Worm (Caenorhabditis elegans) whole organism, early embryonic: ENCODE results near the gene T28A8.3.
A peak's percentile ranks its signal among the peaks of the same experiment; 100 is the strongest.

Experiments used
- B0310.2 ChIP-seq: sonication (generic microtip); optimal IDR thresholded peaks from 2 replicates; lab custom pipeline; 2016; ENCODE audit warnings: mild to moderate bottlenecking, missing genetic modification characterization, missing compliant biosample characterization
- F13C5.2 ChIP-seq: sonication (generic microtip); optimal IDR thresholded peaks from 2 replicates; lab custom pipeline; 2017; ENCODE audit warnings: mild to moderate bottlenecking, missing genetic modification characterization, inconsistent platforms, missing compliant biosample characterization
- aly-1 ChIP-seq: sonication (generic microtip); optimal IDR thresholded peaks from 2 replicates; lab custom pipeline; 2016; ENCODE audit warnings: missing genetic modification characterization, missing compliant biosample characterization
- ama-1 ChIP-seq: fragments of 150-350 bp; optimal IDR thresholded peaks from 2 replicates; lab custom pipeline; 2014
- ceh-13 ChIP-seq: fragments of 200-800 bp; sonication (Bioruptor generic); optimal IDR thresholded peaks from 2 replicates; lab custom pipeline; 2018; ENCODE audit warnings: mild to moderate bottlenecking, missing genetic modification characterization, missing compliant biosample characterization
- ceh-36 ChIP-seq: sonication (generic microtip); optimal IDR thresholded peaks from 2 replicates; lab custom pipeline; 2016; ENCODE audit warnings: missing genetic modification characterization, inconsistent platforms, missing compliant biosample characterization
- ets-7 ChIP-seq: sonication (generic microtip); optimal IDR thresholded peaks from 2 replicates; lab custom pipeline; 2016; ENCODE audit warnings: missing genotype, missing genetic modification characterization, missing compliant biosample characterization
- flt-1 ChIP-seq: fragments of 200-800 bp; sonication (Bioruptor generic); IDR thresholded peaks from 2 replicates; pipeline ENCODE4 v1.3.6; 2022; ENCODE audit warnings: missing genetic modification characterization, missing compliant biosample characterization
- hmbx-1 ChIP-seq: sonication (generic microtip); optimal IDR thresholded peaks from 2 replicates; lab custom pipeline; 2016; ENCODE audit warnings: mild to moderate bottlenecking, missing genetic modification characterization, missing compliant biosample characterization
- hmg-4 ChIP-seq: fragments of 200-800 bp; sonication (Bioruptor generic); optimal IDR thresholded peaks from 2 replicates; lab custom pipeline; 2018; ENCODE audit warnings: mild to moderate bottlenecking, missing genetic modification characterization, missing compliant biosample characterization
- hnd-1 ChIP-seq: sonication (generic microtip); optimal IDR thresholded peaks from 2 replicates; lab custom pipeline; 2016; ENCODE audit warnings: missing genetic modification characterization, missing compliant biosample characterization
- pes-1 ChIP-seq: fragments of 200-800 bp; sonication (Bioruptor generic); IDR thresholded peaks from 2 replicates; pipeline ENCODE4 v1.3.6; 2022; ENCODE audit warnings: missing genetic modification reagents, missing genetic modification characterization, missing compliant biosample characterization
- scrt-1 ChIP-seq: fragments of 200-800 bp; sonication (Bioruptor generic); IDR thresholded peaks from 2 replicates; pipeline ENCODE4 v1.3.6; 2022; ENCODE audit warnings: missing genetic modification characterization, missing compliant biosample characterization
- sea-1 ChIP-seq: fragments of 200-800 bp; sonication (Bioruptor generic); conservative IDR thresholded peaks from 2 replicates; pipeline ENCODE4 v1.3.6; 2022; ENCODE audit warnings: missing genetic modification characterization, missing compliant biosample characterization
- tbx-11 ChIP-seq: fragments of 200-800 bp; sonication (Bioruptor generic); IDR thresholded peaks from 2 replicates; pipeline ENCODE4 v1.3.6; 2022; ENCODE audit warnings: missing genetic modification characterization, missing compliant biosample characterization
- tbx-37 ChIP-seq: fragments of 200-800 bp; sonication (Bioruptor generic); conservative IDR thresholded peaks from 2 replicates; pipeline ENCODE4 v1.3.6; 2022; ENCODE audit warnings: missing genetic modification reagents, missing genetic modification characterization, missing compliant biosample characterization
- tra-4 ChIP-seq: sonication (generic microtip); optimal IDR thresholded peaks from 2 replicates; lab custom pipeline; 2017; ENCODE audit warnings: missing genetic modification characterization, missing compliant biosample characterization

T28A8.3 gene

DNA sequence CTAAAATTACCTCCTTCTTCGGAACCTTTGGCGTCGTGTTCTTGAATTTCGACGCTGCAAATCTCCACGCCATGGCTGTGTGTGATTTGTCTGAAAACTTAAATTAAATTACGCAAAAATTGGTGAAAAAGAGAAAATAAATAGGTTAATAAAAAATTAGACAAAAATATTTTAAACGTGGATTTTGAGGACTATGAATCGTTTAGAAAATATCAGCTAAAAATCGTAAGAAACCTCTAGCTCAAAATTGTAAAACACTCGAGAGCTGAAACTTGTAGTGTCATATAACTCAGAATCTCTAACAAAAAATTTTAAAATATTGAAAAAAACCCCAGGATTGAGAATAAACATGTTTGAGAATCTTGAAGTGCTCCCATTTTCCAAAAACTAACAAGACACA lies 18.2 kb downstream of the T28A8.3 start, which contains the start of gene pod-1:
pod-1 (minus strand) TSS at position 101 of the 400 bp plus-strand sequence.
- TF ChIP-seq F13C5.2 (tag; lab: Kevin White, UChicago): no peak
- no peak for TF ChIP-seq hmbx-1
- TF ChIP-seq pes-1 (GFP tag; lab: Robert Waterston, UW): no peak
- TF ChIP-seq tbx-11 (GFP tag; lab: Robert Waterston, UW): no peak
- TF ChIP-seq flt-1 (GFP tag; lab: Robert Waterston, UW): no peak
- no peak for TF ChIP-seq ceh-13 (GFP tag; lab: Kevin White, UChicago)
- TF ChIP-seq tra-4 (tag; lab: Kevin White, UChicago): no peak
- TF ChIP-seq ets-7 (tag; lab: Kevin White, UChicago): no peak
- TF ChIP-seq aly-1: no peak
- TF ChIP-seq ceh-36 (tag; lab: Kevin White, UChicago): no peak
- no peak for TF ChIP-seq hmg-4 (GFP tag; lab: Kevin White, UChicago)
- no peak for TF ChIP-seq tbx-37

DNA sequence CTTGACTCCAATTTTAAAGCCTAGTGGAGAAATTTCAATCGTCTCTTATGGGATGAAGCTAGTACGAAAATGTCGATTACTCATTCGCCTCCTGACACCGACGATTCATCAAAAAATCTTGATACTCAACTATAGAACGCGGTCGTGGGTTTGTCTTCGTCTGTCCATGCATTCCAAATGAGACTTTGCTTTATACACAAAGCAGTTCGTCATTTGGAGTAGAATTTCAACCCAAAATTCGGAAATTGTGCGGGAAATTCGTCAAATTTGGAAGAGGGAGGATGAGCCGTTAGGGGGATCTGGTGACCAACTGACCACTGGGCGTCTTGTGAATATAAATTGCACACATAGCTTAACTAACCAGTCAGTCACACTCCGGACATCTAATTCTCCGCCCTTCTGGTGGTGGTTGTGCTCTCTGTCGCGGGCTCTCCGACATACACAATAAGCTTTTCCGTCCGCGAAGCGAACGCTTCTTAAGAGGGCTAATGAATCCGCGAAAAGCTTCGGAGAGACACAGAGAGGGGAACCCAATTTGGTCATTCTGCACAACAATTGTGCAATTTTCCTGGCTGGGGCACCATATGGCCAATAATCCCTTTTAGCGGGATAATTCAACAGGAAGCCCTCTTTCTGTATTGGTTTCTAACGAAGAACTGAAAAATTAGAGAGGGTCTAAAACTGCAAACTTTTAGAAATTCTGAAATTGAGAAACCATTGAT lies 19.5 kb downstream of the T28A8.3 start:
- TF ChIP-seq ets-7 (tag; lab: Kevin White, UChicago): no peak
- TF ChIP-seq B0310.2 (tag; lab: Kevin White, UChicago): no peak
- no peak for TF ChIP-seq sea-1 (GFP tag; lab: Robert Waterston, UW)
- no peak for TF ChIP-seq tra-4 (tag; lab: Kevin White, UChicago)

DNA sequence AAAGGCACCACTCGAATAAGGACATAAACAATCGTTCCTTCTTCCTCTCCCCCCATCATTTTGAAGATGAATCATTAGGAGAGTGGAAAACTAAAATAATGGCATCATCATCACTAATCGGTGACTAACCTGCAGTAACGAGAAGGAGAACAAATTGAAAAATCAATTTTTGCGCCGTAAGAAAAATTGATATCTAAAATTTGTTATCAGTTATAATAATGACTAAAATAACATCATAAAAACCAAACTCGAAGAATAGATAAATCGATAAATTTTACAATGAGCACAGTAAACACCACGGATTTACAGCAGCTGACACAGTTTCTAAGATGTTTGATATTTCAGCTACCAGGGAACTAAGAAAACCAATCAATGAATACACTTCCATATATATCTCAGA lies 20.4 kb downstream of the T28A8.3 start:
- no peak for TF ChIP-seq hnd-1 (tag; lab: Kevin White, UChicago)
- no peak for TF ChIP-seq ceh-13 (GFP tag; lab: Kevin White, UChicago)
- TF ChIP-seq aly-1: no peak
- no peak for TF ChIP-seq F13C5.2 (tag; lab: Kevin White, UChicago)
- TF ChIP-seq hmg-4 (GFP tag; lab: Kevin White, UChicago): no peak
- no peak for TF ChIP-seq scrt-1 (GFP tag; lab: Robert Waterston, UW)
- no peak for TF ChIP-seq sea-1 (GFP tag; lab: Robert Waterston, UW)
- no peak for TF ChIP-seq B0310.2 (tag; lab: Kevin White, UChicago)
- TF ChIP-seq tbx-37: no peak
- TF ChIP-seq ama-1 (lab: Kevin White, UChicago): no peak
- TF ChIP-seq tbx-11 (GFP tag; lab: Robert Waterston, UW): no peak

DNA sequence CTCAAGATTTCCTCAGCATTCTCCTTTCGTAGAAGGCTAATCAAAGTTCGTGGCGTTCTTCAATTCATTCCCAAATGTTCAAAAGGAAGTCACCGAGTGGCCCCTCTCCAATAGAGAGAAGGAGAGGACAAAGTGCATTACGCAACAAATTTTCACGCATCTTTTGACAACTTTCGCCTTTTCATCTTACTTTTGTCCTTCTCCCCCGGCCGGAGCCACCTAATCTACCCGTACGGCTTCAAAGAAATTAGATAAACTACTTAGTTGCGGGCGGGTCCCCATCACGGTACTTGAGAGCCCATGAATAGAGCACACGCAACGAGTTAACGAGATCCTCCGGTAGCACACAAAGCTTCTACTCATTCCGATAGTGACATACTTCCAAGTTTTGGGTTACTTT lies 20.9 kb downstream of the T28A8.3 start:
- no peak for TF ChIP-seq scrt-1 (GFP tag; lab: Robert Waterston, UW)
- TF ChIP-seq tbx-37: no peak
- no peak for TF ChIP-seq hnd-1 (tag; lab: Kevin White, UChicago)
- no peak for TF ChIP-seq ets-7 (tag; lab: Kevin White, UChicago)
- no peak for TF ChIP-seq B0310.2 (tag; lab: Kevin White, UChicago)
- no peak for TF ChIP-seq hmbx-1
- no peak for TF ChIP-seq tbx-11 (GFP tag; lab: Robert Waterston, UW)
- no peak for TF ChIP-seq ceh-36 (tag; lab: Kevin White, UChicago)
- TF ChIP-seq aly-1: no peak
- TF ChIP-seq ceh-13 (GFP tag; lab: Kevin White, UChicago): no peak
- no peak for TF ChIP-seq tra-4 (tag; lab: Kevin White, UChicago)
- TF ChIP-seq pes-1 (GFP tag; lab: Robert Waterston, UW): no peak
- no peak for TF ChIP-seq F13C5.2 (tag; lab: Kevin White, UChicago)
- no peak for TF ChIP-seq ama-1 (lab: Kevin White, UChicago)

DNA sequence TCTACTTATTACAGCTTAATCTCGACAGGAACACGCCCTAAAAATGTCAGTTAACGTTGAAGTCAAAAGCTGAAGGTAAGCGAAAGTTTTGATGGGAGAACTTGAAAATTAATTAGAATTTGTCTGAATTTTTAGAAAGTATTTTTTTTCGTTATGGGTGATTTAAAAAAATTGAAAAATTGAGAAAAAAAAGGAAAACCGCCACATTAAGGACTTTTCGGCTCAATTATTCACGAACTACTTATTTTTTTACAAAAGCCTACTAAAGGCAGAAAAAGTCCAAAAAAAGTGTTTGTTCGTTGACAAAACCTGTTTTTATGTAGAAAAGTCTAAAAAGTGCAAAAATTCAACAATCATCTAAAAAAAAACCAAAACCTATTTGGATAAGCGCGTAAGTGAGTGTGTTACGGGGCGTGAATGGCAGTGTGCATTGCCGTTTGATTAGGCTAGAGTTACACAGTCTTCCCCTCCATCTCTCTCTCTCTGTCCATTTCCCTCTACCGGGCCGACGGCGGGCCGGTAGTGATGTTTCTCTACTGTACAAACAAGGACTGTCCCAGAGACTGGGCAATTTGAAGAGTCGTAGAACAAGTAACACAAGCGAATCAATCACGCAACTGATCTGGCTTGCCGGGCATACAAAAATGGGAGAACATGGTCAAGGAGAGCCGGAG lies 21.7 kb downstream of the T28A8.3 start, which contains the start of gene lron-13:
lron-13 (plus strand) TSS at position 15 of the 674 bp plus-strand sequence.
- TF ChIP-seq aly-1: no peak
- TF ChIP-seq B0310.2 (tag; lab: Kevin White, UChicago): no peak
- TF ChIP-seq hmg-4 (GFP tag; lab: Kevin White, UChicago): peak; percentile 34
- no peak for TF ChIP-seq hnd-1 (tag; lab: Kevin White, UChicago)

DNA sequence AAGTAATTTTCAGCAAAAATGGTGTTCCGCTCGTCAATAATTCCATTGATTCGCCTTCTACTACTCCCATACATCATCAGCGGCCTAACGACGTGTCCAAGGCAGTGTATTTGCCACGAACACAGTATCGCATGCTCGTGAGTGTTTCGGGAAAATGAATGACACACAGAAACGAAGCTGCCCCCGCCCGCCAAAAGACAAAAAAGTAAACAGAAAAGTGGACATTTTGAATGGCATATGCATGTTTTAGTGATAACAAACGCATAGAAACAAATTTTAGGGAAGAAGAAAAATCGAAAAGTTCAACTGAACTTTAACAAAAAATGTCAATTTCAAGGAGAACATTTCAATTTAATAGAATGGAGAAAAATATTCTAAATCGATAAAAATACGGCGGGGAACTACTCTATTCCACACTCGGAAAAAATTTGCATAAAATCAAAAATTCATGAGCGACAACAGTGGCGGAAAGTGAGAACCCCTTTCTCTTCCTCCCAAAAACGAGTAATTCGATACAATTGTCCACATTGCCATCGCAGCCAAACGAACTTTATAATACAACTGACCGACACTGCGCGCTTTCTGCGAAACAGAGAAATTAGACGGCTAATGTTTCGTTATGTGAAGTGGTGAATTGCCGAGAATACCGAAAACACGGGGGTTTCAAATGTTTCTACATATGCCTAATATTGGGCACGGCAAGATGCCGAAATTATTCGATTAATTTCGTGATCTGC lies 22.9 kb downstream of the T28A8.3 start:
- TF ChIP-seq ama-1 (lab: Kevin White, UChicago) (no peak), F13C5.2 (tag; lab: Kevin White, UChicago) (no peak), tra-4 (tag; lab: Kevin White, UChicago) (no peak), hnd-1 (tag; lab: Kevin White, UChicago) (no peak), tbx-37 (no peak), hmbx-1 (no peak), ceh-36 (tag; lab: Kevin White, UChicago) (no peak), ets-7 (tag; lab: Kevin White, UChicago) (no peak), pes-1 (GFP tag; lab: Robert Waterston, UW) (no peak), ceh-13 (GFP tag; lab: Kevin White, UChicago) (no peak), aly-1 (no peak), sea-1 (GFP tag; lab: Robert Waterston, UW) (no peak), B0310.2 (tag; lab: Kevin White, UChicago) (no peak)

DNA sequence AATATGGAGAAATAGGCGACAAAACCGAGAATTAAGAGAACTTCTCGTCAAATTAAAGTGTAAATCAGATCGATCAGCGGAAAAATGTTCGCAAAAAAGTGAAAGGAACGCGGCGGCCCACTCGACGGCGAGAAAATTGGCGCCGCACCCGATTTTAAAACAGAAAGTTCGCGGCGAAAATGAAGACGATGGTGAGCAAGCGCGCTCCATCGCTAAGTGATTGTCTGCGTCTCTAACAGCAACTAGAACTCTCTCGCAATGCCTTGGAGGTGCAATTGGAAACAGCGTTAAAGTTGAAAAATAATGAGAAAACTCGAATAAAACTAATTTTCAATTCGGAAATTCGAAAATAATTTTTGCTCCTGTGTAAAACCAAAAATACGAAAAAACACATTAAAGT lies 24.2 kb downstream of the T28A8.3 start:
- TF ChIP-seq tra-4 (tag; lab: Kevin White, UChicago) (no peak), hmg-4 (GFP tag; lab: Kevin White, UChicago) (no peak), pes-1 (GFP tag; lab: Robert Waterston, UW) (0 out of 2 replicates have a peak, but pooled peaks have one; percentile 2)
